Fruit fly (Drosophila melanogaster) S2 (cell line): ENCODE data around the gene FucTB.

Experiments used
- CG8478 ChIP-seq: fragments of >200 bp; optimal IDR thresholded peaks from 2 replicates; lab custom pipeline; 2018
- CTCF ChIP-seq, 2 experiments: fragments of >200 bp; optimal IDR thresholded peaks; 2 replicates each; lab custom pipeline; 2018

DNA sequence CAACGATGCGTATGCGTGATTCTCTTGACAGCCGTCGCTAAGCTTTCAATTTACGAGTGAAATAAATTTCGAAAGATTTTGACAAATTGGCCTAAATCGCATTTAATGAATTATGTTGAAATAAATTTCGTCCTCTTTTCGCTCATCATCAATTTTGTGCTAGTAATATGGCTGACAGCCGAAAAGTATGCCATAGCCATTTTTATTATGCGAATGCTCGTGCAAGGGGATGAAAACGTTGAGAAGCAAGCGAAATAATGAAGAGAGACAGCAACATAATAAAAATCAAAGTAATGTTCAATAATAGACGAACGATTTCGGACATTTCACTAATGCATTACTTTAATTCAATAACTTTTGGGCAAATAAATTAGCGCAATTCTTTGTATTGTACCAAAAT, 44.6 kb downstream of the FucTB start:
- TF ChIP-seq CG8478 (lab: Kevin White, UChicago) = no peak
- TF ChIP-seq CTCF (optimal IDR thresholded peaks at IDR 0.05; lab: Kevin White, UChicago) = no peak
